Worm (Caenorhabditis elegans): ENCODE measurements around the gene str-43.

DNA sequence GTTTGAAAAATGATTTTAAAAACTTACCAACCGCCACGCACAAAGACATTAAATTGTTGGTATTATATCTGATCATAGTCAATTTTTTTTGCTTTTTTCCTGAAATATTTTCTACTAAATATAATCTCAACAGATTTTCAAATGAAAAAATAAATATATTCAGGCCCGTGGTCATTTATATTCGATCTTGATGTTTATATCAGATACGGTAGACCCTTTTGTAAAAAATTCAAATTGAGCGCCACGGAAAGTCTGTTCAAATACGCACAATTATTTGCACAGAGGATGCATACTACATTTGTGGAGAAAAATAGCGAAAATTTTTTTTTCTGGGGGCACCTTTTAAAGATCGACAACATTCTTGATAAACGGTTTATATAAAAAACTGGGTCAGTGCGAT is 40.5 kb upstream of the str-43 start, which contains the start of gene T26E4.4:
- no peak for TF ChIP-seq ama-1 (optimal IDR thresholded peaks at IDR 0.05)
- no peak for TF ChIP-seq ama-1 (GFP tag; optimal IDR thresholded peaks at IDR 0.05)
- TF ChIP-seq attf-3 (GFP tag; conservative IDR thresholded peaks at IDR 0.05), result no peak
- no peak for TF ChIP-seq B0336.3 (GFP tag; IDR thresholded peaks at IDR 0.05)
- no peak for TF ChIP-seq let-526 (GFP tag; IDR thresholded peaks at IDR 0.05)
- TF ChIP-seq unc-62 (GFP tag; optimal IDR thresholded peaks at IDR 0.05), result no peak
- no peak for TF ChIP-seq zfh-2 (GFP tag; conservative IDR thresholded peaks at IDR 0.05)
- TF ChIP-seq F10E7.11 (tag; optimal IDR thresholded peaks at IDR 0.05), result no peak
- TF ChIP-seq sea-2 (GFP tag; IDR thresholded peaks at IDR 0.05), result no peak
- TF ChIP-seq ztf-18 (tag; optimal IDR thresholded peaks at IDR 0.05), result no peak
- no peak for TF ChIP-seq hmg-20 (GFP tag; IDR thresholded peaks at IDR 0.05)
- TF ChIP-seq lin-35 (GFP tag; optimal IDR thresholded peaks at IDR 0.05), result no peak
- TF ChIP-seq B0019.2 (GFP tag; conservative IDR thresholded peaks at IDR 0.05), result no peak
- no peak for TF ChIP-seq nhr-90 (tag; optimal IDR thresholded peaks at IDR 0.05)

All from whole organism, young adult.